Fruit fly (Drosophila melanogaster): Measurements from ENCODE around the gene alphaTub84B.

DNA sequence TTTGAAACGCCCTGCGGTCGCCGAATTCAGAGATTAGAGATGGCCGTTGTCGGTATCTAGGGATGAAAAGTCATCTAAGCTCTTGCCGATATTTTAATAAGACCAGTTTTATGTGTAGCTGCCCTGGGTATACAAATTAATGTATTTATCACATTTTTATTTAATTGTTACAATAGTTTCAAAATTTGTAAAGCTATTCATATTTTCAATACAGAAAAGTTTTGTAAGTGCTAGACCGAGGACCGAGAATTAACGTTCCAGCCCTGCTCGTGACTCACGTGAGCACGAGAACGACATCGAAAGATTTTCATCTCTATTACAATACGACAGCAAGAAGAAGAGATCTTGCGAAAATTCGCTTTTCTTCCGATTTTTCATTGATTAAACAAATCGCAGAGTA lies 19.3 kb upstream of the alphaTub84B start, which contains the start of the genes CG1105 and CG1965:
- peak; percentile 91 for TF ChIP-seq Sox14 (GFP tag; optimal IDR thresholded peaks at IDR 0.05)
- peak; percentile 92 for TF ChIP-seq cyc (GFP tag; optimal IDR thresholded peaks at IDR 0.05)
- TF ChIP-seq Sox102F (GFP tag; optimal IDR thresholded peaks at IDR 0.05), result peak; percentile 75
- peak; percentile 86 for TF ChIP-seq Eip75B (GFP tag; optimal IDR thresholded peaks at IDR 0.05)
- peak; percentile 85 for TF ChIP-seq achi (GFP tag; optimal IDR thresholded peaks at IDR 0.05)
- peak; percentile 85 for TF ChIP-seq eg (GFP tag; IDR thresholded peaks at IDR 0.05)
- TF ChIP-seq Gug (GFP tag; IDR thresholded peaks at IDR 0.05), result peak; percentile 83
- TF ChIP-seq CG6163 (GFP tag; IDR thresholded peaks at IDR 0.05), result no peak; the same call in 1 of the 3 replicates
- no peak for TF ChIP-seq CG16779 (tag; optimal IDR thresholded peaks at IDR 0.05)
- peak; percentile 94 for TF ChIP-seq Hr39 (GFP tag; optimal IDR thresholded peaks at IDR 0.05)

Data from whole organism, prepupa.